Fruit fly (Drosophila melanogaster): Measurements from ENCODE around the gene tHMG2.

DNA sequence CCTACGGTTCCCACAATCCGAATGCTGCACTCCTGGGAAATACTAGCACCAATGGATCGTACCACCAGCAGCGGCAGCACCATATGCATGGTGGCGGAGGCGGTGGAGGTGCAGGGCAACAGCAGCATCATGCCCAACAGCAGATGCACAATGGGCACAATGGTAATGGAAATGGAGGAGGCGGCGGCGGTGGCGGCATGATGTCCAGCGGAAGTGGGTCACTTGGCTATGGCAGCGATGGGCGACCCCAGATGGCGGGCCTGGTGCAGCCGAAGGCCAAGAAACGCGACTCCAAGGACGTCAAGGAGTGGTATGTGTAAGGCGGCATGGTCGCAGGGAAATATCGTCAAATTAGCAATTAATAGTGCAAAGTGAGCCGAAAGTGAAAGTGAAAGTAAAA is 9.2 kb upstream of the tHMG2 start:
- no peak for TF ChIP-seq Eip93F (GFP tag; optimal IDR thresholded peaks at IDR 0.05)
- TF ChIP-seq Met (GFP tag; optimal IDR thresholded peaks at IDR 0.05): no peak
- TF ChIP-seq CG11902 (GFP tag; optimal IDR thresholded peaks at IDR 0.05): no peak
- TF ChIP-seq cyc (GFP tag; optimal IDR thresholded peaks at IDR 0.05): no peak
- no peak for TF ChIP-seq CG10631 (GFP tag; optimal IDR thresholded peaks at IDR 0.05)
- TF ChIP-seq CG10669 (GFP tag; optimal IDR thresholded peaks at IDR 0.05): no peak
- TF ChIP-seq acj6 (GFP tag; optimal IDR thresholded peaks at IDR 0.05): no peak
- TF ChIP-seq Hr38 (GFP tag; optimal IDR thresholded peaks at IDR 0.05): no peak
- no peak for TF ChIP-seq lz (GFP tag; optimal IDR thresholded peaks at IDR 0.05)
- TF ChIP-seq CG6808 (GFP tag; optimal IDR thresholded peaks at IDR 0.05): no peak
- no peak for TF ChIP-seq CG16779 (tag; optimal IDR thresholded peaks at IDR 0.05)
- no peak for TF ChIP-seq Sox15 (GFP tag; optimal IDR thresholded peaks at IDR 0.05)
- no peak for TF ChIP-seq spab (GFP tag; optimal IDR thresholded peaks at IDR 0.05)
- TF ChIP-seq dsx (GFP tag; optimal IDR thresholded peaks at IDR 0.05; ENCODE audit: poor library complexity, severe bottlenecking): no peak

Measured in whole organism, prepupa.